Fruit fly (Drosophila melanogaster) whole organism, embryonic: ENCODE results near the gene CG6149.

Experiments
- Aef1 ChIP-seq: fragments of 200-800 bp; sonication (Bioruptor generic); IDR thresholded peaks from 3 replicates; pipeline ENCODE4 v1.3.6; 2022; ENCODE audit warnings: missing biosample characterization, missing genetic modification characterization
- Blimp-1 ChIP-seq: fragments of 200-800 bp; sonication (Bioruptor generic); optimal IDR thresholded peaks from 3 replicates; lab custom pipeline; 2018; ENCODE audit warnings: missing biosample characterization, missing genetic modification characterization, mild to moderate bottlenecking, moderate library complexity, missing genetic modification reagents
- CG10267 ChIP-seq: fragments of 200-800 bp; sonication (Bioruptor generic); optimal IDR thresholded peaks from 2 replicates; lab custom pipeline; 2018; ENCODE audit warnings: missing biosample characterization, mild to moderate bottlenecking, missing genetic modification characterization, moderate library complexity
- CG10274 ChIP-seq: fragments of 200-800 bp; sonication (Bioruptor generic); optimal IDR thresholded peaks from 3 replicates; lab custom pipeline; 2017; ENCODE audit warnings: missing biosample characterization, mild to moderate bottlenecking, missing genetic modification characterization
- CG10321 ChIP-seq: fragments of 200-800 bp; sonication (Bioruptor generic); IDR thresholded peaks from 2 replicates; pipeline ENCODE4 v1.3.6; 2022; ENCODE audit warnings: missing biosample characterization, missing genetic modification characterization
- CG10654 ChIP-seq: fragments of 200-800 bp; sonication (Bioruptor generic); optimal IDR thresholded peaks from 2 replicates; lab custom pipeline; 2016; ENCODE audit warnings: missing biosample characterization, missing genetic modification characterization
- CG11560 ChIP-seq: fragments of 200-800 bp; sonication (Bioruptor generic); IDR thresholded peaks from 3 replicates; pipeline ENCODE4 v1.3.6; 2022; ENCODE audit warnings: missing biosample characterization, missing genetic modification characterization
- CG12071 ChIP-seq: fragments of 200-800 bp; sonication (Bioruptor generic); optimal IDR thresholded peaks from 3 replicates; lab custom pipeline; 2018; ENCODE audit warnings: missing biosample characterization, mild to moderate bottlenecking, missing genetic modification characterization
- CG15011 ChIP-seq: fragments of 200-800 bp; sonication (Bioruptor generic); optimal IDR thresholded peaks from 3 replicates; lab custom pipeline; 2018; ENCODE audit warnings: missing biosample characterization, mild to moderate bottlenecking, missing genetic modification characterization
- CG15479 ChIP-seq: fragments of 200-800 bp; sonication (Bioruptor generic); optimal IDR thresholded peaks from 3 replicates; lab custom pipeline; 2019; ENCODE audit warnings: missing biosample characterization, mild to moderate bottlenecking, missing genetic modification characterization, moderate library complexity
- CG18764 ChIP-seq: fragments of 200-800 bp; sonication (Bioruptor generic); optimal IDR thresholded peaks from 3 replicates; lab custom pipeline; 2016; ENCODE audit warnings: missing biosample characterization, missing genetic modification characterization
- CG2875 ChIP-seq: fragments of 200-800 bp; sonication (Bioruptor generic); optimal IDR thresholded peaks from 2 replicates; lab custom pipeline; 2017; ENCODE audit warnings: missing biosample characterization, mild to moderate bottlenecking, missing genetic modification characterization, missing genetic modification reagents
- CG3163 ChIP-seq: fragments of 200-800 bp; sonication (Bioruptor generic); optimal IDR thresholded peaks from 3 replicates; lab custom pipeline; 2016; ENCODE audit warnings: missing biosample characterization, missing genetic modification characterization
- CG34422 ChIP-seq: fragments of 200-800 bp; sonication (Bioruptor generic); IDR thresholded peaks from 3 replicates; pipeline ENCODE4 v1.3.6; 2022; ENCODE audit warnings: missing biosample characterization, missing genetic modification characterization
- CG4328 ChIP-seq: fragments of 200-800 bp; sonication (Bioruptor generic); optimal IDR thresholded peaks from 3 replicates; lab custom pipeline; 2017; ENCODE audit warnings: missing biosample characterization, missing genetic modification reagents, missing genetic modification characterization
- CG4617 ChIP-seq: fragments of 200-800 bp; sonication (Bioruptor generic); optimal IDR thresholded peaks from 3 replicates; lab custom pipeline; 2016; ENCODE audit warnings: missing biosample characterization, missing genetic modification characterization, borderline replicate concordance
- CG5180 ChIP-seq: fragments of 200-800 bp; sonication (Bioruptor generic); optimal IDR thresholded peaks from 3 replicates; lab custom pipeline; 2017; ENCODE audit warnings: missing biosample characterization, missing genetic modification characterization, mild to moderate bottlenecking, moderate library complexity, missing genetic modification reagents
- CG5953 ChIP-seq: fragments of 200-800 bp; sonication (Bioruptor generic); IDR thresholded peaks from 2 replicates; pipeline ENCODE4 v1.3.6; 2022; ENCODE audit warnings: missing biosample characterization, missing genetic modification characterization
- CG6175 ChIP-seq: fragments of 200-800 bp; sonication (Bioruptor generic); IDR thresholded peaks from 3 replicates; pipeline ENCODE4 v1.3.6; 2022; ENCODE audit warnings: missing biosample characterization, missing genetic modification characterization
- CG6254 ChIP-seq: fragments of 200-800 bp; sonication (Bioruptor generic); optimal IDR thresholded peaks from 3 replicates; lab custom pipeline; 2017; ENCODE audit warnings: mild to moderate bottlenecking, missing biosample characterization, missing genetic modification reagents, missing genetic modification characterization
- CG7556 ChIP-seq: fragments of 200-800 bp; sonication (Bioruptor generic); optimal IDR thresholded peaks from 2 replicates; lab custom pipeline; 2017; ENCODE audit warnings: missing biosample characterization, mild to moderate bottlenecking, missing genetic modification characterization
- CG8089 ChIP-seq: fragments of 200-800 bp; sonication (Bioruptor generic); optimal IDR thresholded peaks from 3 replicates; lab custom pipeline; 2016; ENCODE audit warnings: missing biosample characterization, missing genetic modification characterization
- CHES-1-like ChIP-seq: fragments of 200-800 bp; sonication (Bioruptor generic); optimal IDR thresholded peaks from 2 replicates; lab custom pipeline; 2016; ENCODE audit warnings: missing biosample characterization, missing genetic modification characterization
- Dbx ChIP-seq: fragments of 200-800 bp; sonication (Bioruptor generic); IDR thresholded peaks from 3 replicates; pipeline ENCODE4 v1.3.6; 2022; ENCODE audit warnings: missing biosample characterization, missing genetic modification characterization
- Doc2 ChIP-seq: fragments of 200-800 bp; sonication (Bioruptor generic); IDR thresholded peaks from 2 replicates; pipeline ENCODE4 v1.3.6; 2022; ENCODE audit warnings: missing biosample characterization, missing genetic modification characterization
- GATAe ChIP-seq: fragments of 200-800 bp; sonication (Bioruptor generic); conservative IDR thresholded peaks from 2 replicates; pipeline ENCODE4 v1.3.6; 2022; ENCODE audit warnings: missing biosample characterization, missing genetic modification characterization
- Hr39 ChIP-seq: fragments of >200 bp; optimal IDR thresholded peaks from 2 replicates; lab custom pipeline; 2017
- Myb ChIP-seq: fragments of 200-800 bp; sonication (Bioruptor generic); optimal IDR thresholded peaks from 2 replicates; lab custom pipeline; 2016; ENCODE audit warnings: missing biosample characterization, missing genetic modification characterization
- Nf-YB ChIP-seq: fragments of 200-800 bp; sonication (Bioruptor generic); optimal IDR thresholded peaks from 3 replicates; lab custom pipeline; 2019; ENCODE audit warnings: missing biosample characterization, mild to moderate bottlenecking, missing genetic modification characterization, moderate library complexity
- Rfx ChIP-seq: fragments of 200-800 bp; sonication (Bioruptor generic); IDR thresholded peaks from 2 replicates; pipeline ENCODE4 v1.3.6; 2022; ENCODE audit warnings: missing biosample characterization, missing genetic modification characterization
- cg ChIP-seq: fragments of 200-800 bp; sonication (Bioruptor generic); optimal IDR thresholded peaks from 3 replicates; lab custom pipeline; 2019; ENCODE audit warnings: missing biosample characterization, mild to moderate bottlenecking, missing genetic modification characterization, moderate library complexity
- chm ChIP-seq: fragments of 200-800 bp; sonication (Bioruptor generic); IDR thresholded peaks from 2 replicates; pipeline ENCODE4 v1.3.6; 2022; ENCODE audit warnings: missing biosample characterization, missing genetic modification characterization
- dmrt11E ChIP-seq: fragments of 200-800 bp; sonication (Bioruptor generic); optimal IDR thresholded peaks from 3 replicates; lab custom pipeline; 2018; ENCODE audit warnings: missing biosample characterization, mild to moderate bottlenecking, missing genetic modification characterization, moderate library complexity
- dpn ChIP-seq, 2 experiments: fragments of 200-800 bp; sonication (Bioruptor generic); optimal IDR thresholded peaks; 3 replicates each; lab custom pipeline; 2016; ENCODE audit warnings: missing biosample characterization in 2 of 2, missing genetic modification characterization in 2 of 2
- ewg ChIP-seq: fragments of 200-800 bp; sonication (Bioruptor generic); optimal IDR thresholded peaks from 3 replicates; lab custom pipeline; 2017; ENCODE audit warnings: mild to moderate bottlenecking, missing biosample characterization, missing genetic modification reagents, missing genetic modification characterization
- fd102C ChIP-seq: fragments of 200-800 bp; sonication (Bioruptor generic); optimal IDR thresholded peaks from 2 replicates; lab custom pipeline; 2018; ENCODE audit warnings: missing biosample characterization, mild to moderate bottlenecking, missing genetic modification characterization, moderate library complexity
- ind ChIP-seq: fragments of 200-800 bp; sonication (Bioruptor generic); optimal IDR thresholded peaks from 3 replicates; lab custom pipeline; 2016; ENCODE audit warnings: missing biosample characterization, missing genetic modification characterization
- insv ChIP-seq, 2 experiments: fragments of 200-800 bp; sonication (Bioruptor generic); optimal IDR thresholded peaks; 3 replicates each; lab custom pipeline; 2016 to 2018; ENCODE audit warnings: missing biosample characterization in 2 of 2, missing genetic modification characterization in 2 of 2
- lov ChIP-seq, 2 experiments: fragments of 200-800 bp in 1 of 2; fragments of >200 bp in 1 of 2; sonication (Bioruptor generic) in 1 of 2; IDR thresholded peaks in 1 of 2; optimal IDR thresholded peaks in 1 of 2; 2 replicates in 1 of 2; 3 replicates in 1 of 2; pipeline versions ENCODE4 v1.3.6 to Lab custom; 2017 to 2022; ENCODE audit warnings: missing biosample characterization in 1 of 2, missing genetic modification characterization in 1 of 2
- mam ChIP-seq: fragments of 200-800 bp; sonication (Bioruptor generic); optimal IDR thresholded peaks from 3 replicates; lab custom pipeline; 2016; ENCODE audit warnings: missing biosample characterization, missing genetic modification characterization
- nerfin-2 ChIP-seq: fragments of 200-800 bp; sonication (Bioruptor generic); IDR thresholded peaks from 2 replicates; pipeline ENCODE4 v1.3.6; 2022; ENCODE audit warnings: missing biosample characterization, missing genetic modification characterization; ENCODE audit not compliant: partially characterized antibody
- sc ChIP-seq, 3 experiments: fragments of >200 bp in 2 of 3; fragments of 200-800 bp in 1 of 3; sonication (Bioruptor generic) in 1 of 3; optimal IDR thresholded peaks; 2 replicates in 2 of 3; 3 replicates in 1 of 3; lab custom pipeline; 2017; ENCODE audit warnings: mild to moderate bottlenecking in 1 of 3, missing biosample characterization in 1 of 3, missing genetic modification characterization in 1 of 3, missing genetic modification reagents in 1 of 3
- tap ChIP-seq: fragments of 200-800 bp; optimal IDR thresholded peaks from 3 replicates; lab custom pipeline; 2019; ENCODE audit warnings: missing biosample characterization, mild to moderate bottlenecking, missing genetic modification characterization, moderate library complexity
- tio ChIP-seq: fragments of 200-800 bp; sonication (Bioruptor generic); optimal IDR thresholded peaks from 2 replicates; lab custom pipeline; 2017; ENCODE audit warnings: missing biosample characterization, missing genetic modification characterization, inconsistent platforms
- ttk ChIP-seq: fragments of 200-800 bp; sonication (Bioruptor generic); IDR thresholded peaks from 2 replicates; pipeline ENCODE4 v2.1.2; 2022; ENCODE audit warnings: missing biosample characterization, missing genetic modification characterization
- tx ChIP-seq: fragments of 200-800 bp; sonication (Bioruptor generic); optimal IDR thresholded peaks from 2 replicates; lab custom pipeline; 2016; ENCODE audit warnings: missing biosample characterization, missing genetic modification characterization
- unc-4 ChIP-seq: fragments of 200-800 bp; sonication (Bioruptor generic); IDR thresholded peaks from 2 replicates; pipeline ENCODE4 v1.3.6; 2022; ENCODE audit warnings: missing biosample characterization, missing genetic modification characterization; ENCODE audit not compliant: partially characterized antibody
- wek ChIP-seq: fragments of 200-800 bp; sonication (Bioruptor generic); optimal IDR thresholded peaks from 3 replicates; lab custom pipeline; 2018; ENCODE audit warnings: missing biosample characterization, mild to moderate bottlenecking, missing genetic modification characterization, moderate library complexity

Gene CG6149

DNA sequence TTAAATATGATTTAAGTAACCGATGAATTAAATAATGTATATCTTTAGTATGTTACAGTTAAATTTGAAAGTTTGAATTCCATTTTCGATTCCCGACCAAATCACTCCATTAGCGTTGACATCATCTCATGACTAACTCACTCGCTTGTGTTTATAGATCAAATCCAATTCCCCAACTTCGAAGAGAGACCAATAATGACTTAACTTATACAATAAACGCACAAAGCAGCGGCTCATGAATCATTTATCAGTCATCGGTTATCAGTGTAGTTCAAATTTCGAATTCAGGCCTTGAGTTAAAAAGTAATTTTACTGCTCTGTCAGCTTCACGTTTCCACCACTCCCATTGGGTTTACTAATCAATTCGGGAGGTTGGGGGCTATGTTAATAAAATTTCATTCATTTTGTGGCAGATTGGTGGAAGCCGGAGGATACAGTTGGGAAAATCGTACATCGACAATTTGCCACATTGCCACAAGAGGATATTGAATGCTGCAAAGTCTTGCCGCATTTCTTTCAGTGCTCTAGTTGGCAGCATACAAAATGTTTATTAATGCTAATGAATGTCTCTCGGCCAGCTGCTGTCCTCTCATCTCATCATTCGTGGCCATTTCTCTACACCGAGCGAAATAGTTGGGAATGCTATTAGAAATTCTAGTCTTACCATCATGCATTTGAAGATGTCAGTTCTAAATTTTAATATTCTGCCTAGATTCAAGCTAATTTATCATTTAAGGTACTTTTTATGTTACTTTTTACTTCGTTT lies 26.8 kb downstream of the CG6149 start (continued):
- TF ChIP-seq dmrt11E (tag; lab: Kevin White, UChicago) = peak; percentile 8
- no peak for TF ChIP-seq Nf-YB (GFP tag; lab: Kevin White, UChicago)
- peak; percentile 31 for TF ChIP-seq CG5180 (GFP tag; lab: Kevin White, UChicago)
- TF ChIP-seq ttk = no peak
- TF ChIP-seq CG11560 (tag; lab: Robert Waterston, UW) = no peak
- TF ChIP-seq CG10267 (tag; lab: Kevin White, UChicago) = peak; percentile 29
- no peak for TF ChIP-seq CG2875 (GFP tag; lab: Kevin White, UChicago)
- TF ChIP-seq GATAe (GFP tag; lab: Robert Waterston, UW) = no peak
- TF ChIP-seq tio = peak; percentile 2
- TF ChIP-seq CG5953 (GFP tag; lab: Robert Waterston, UW) = no peak
- TF ChIP-seq CG6175 (GFP tag; lab: Robert Waterston, UW) = no peak
- TF ChIP-seq ewg = no peak
- TF ChIP-seq wek (GFP tag; lab: Kevin White, UChicago) = no peak
- TF ChIP-seq CG8089 (GFP tag; lab: Kevin White, UChicago) = peak; percentile 36
- TF ChIP-seq ind (GFP tag; lab: Kevin White, UChicago) = peak; percentile 47
- TF ChIP-seq CG4328 = no peak
- TF ChIP-seq Hr39 = no peak
- no peak for TF ChIP-seq CG18764
- no peak for TF ChIP-seq CG10321 (GFP tag; lab: Robert Waterston, UW)
- TF ChIP-seq CG15479 (GFP tag; lab: Kevin White, UChicago) = no peak
- no peak for TF ChIP-seq cg (GFP tag; lab: Kevin White, UChicago)
- no peak for TF ChIP-seq CG4617 (GFP tag; lab: Kevin White, UChicago)
- peak; percentile 10 for TF ChIP-seq CG10274 (GFP tag; lab: Kevin White, UChicago)
- TF ChIP-seq CG34422 (GFP tag; lab: Robert Waterston, UW) = no peak
- no peak for TF ChIP-seq insv (GFP tag; optimal IDR thresholded peaks at IDR 0.05; lab: Kevin White, UChicago)
- no peak for TF ChIP-seq chm
- TF ChIP-seq CG7556 = peak; percentile 48
- TF ChIP-seq tx = no peak
- TF ChIP-seq mam (GFP tag; lab: Kevin White, UChicago) = peak; percentile 43
- TF ChIP-seq sc (optimal IDR thresholded peaks at IDR 0.05; lab: Kevin White, UChicago) = no peak
- TF ChIP-seq sc (GFP tag; optimal IDR thresholded peaks at IDR 0.05; lab: Kevin White, UChicago) = no peak
- TF ChIP-seq CG10654 (GFP tag; lab: Kevin White, UChicago) = no peak
- no peak for TF ChIP-seq fd102C (GFP tag; lab: Kevin White, UChicago)
- no peak for TF ChIP-seq CG6254 (GFP tag; lab: Kevin White, UChicago)
- no peak for TF ChIP-seq CG3163 (GFP tag; lab: Kevin White, UChicago)
- TF ChIP-seq Blimp-1 = peak; percentile 40
- peak; percentile 17 to 24 for TF ChIP-seq dpn (GFP tag; optimal IDR thresholded peaks at IDR 0.05; lab: Kevin White, UChicago)
- TF ChIP-seq Rfx = no peak
- no peak for TF ChIP-seq Doc2 (GFP tag; lab: Robert Waterston, UW)
- no peak for TF ChIP-seq Aef1 (GFP tag; lab: Robert Waterston, UW)
- TF ChIP-seq CG15011 (GFP tag; lab: Kevin White, UChicago) = no peak
- TF ChIP-seq Myb (GFP tag; lab: Kevin White, UChicago) = no peak
- peak; percentile 33 for TF ChIP-seq tap
- no peak for TF ChIP-seq lov (optimal IDR thresholded peaks at IDR 0.05; lab: Kevin White, UChicago)
- no peak for TF ChIP-seq lov (GFP tag; IDR thresholded peaks at IDR 0.05; lab: Robert Waterston, UW)
- TF ChIP-seq Dbx (GFP tag; lab: Robert Waterston, UW) = no peak
- TF ChIP-seq CG12071 (GFP tag; lab: Kevin White, UChicago) = no peak
- no peak for TF ChIP-seq nerfin-2 (GFP tag; lab: Robert Waterston, UW)
- TF ChIP-seq unc-4 = no peak
- no peak for TF ChIP-seq CHES-1-like (GFP tag; lab: Kevin White, UChicago)
